Worm (Caenorhabditis elegans) whole organism, late embryonic: Measurements from ENCODE around the gene C17E7.13.

Experiments used
- F13H6.1 ChIP-seq: sonication (generic microtip); optimal IDR thresholded peaks from 2 replicates; lab custom pipeline; 2016; ENCODE audit warnings: missing genetic modification characterization, missing compliant biosample characterization
- K02D7.2 ChIP-seq: sonication (generic microtip); optimal IDR thresholded peaks from 2 replicates; lab custom pipeline; 2017; ENCODE audit warnings: mild to moderate bottlenecking, missing genetic modification characterization, missing compliant biosample characterization
- ceh-24 ChIP-seq: sonication (generic microtip); optimal IDR thresholded peaks from 2 replicates; lab custom pipeline; 2016; ENCODE audit warnings: mild to moderate bottlenecking, missing genetic modification characterization, missing compliant biosample characterization
- hlh-8 ChIP-seq: sonication (generic microtip); optimal IDR thresholded peaks from 2 replicates; lab custom pipeline; 2016; ENCODE audit warnings: missing genotype, missing genetic modification characterization, missing compliant biosample characterization
- tbx-2 ChIP-seq: sonication (generic microtip); optimal IDR thresholded peaks from 2 replicates; lab custom pipeline; 2016; ENCODE audit warnings: missing genetic modification characterization, missing compliant biosample characterization

DNA sequence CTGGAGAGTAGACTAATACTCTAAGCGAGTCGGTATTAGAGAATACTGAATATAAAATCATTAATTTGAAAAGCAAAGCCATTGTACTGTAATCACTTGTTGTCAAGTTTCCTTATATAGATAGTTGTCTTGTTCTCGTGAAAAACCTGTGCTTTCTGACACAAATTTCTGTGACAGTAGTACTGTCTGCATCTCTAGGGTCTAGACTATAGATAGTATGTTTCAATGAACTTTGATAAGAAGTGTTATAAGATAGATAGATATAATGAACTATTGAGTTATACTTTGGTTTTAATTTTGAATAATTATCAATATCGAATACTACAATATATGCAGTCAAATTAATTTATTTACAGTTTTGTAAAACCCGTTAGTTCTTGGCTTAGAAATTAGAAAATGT, 45.2 kb downstream of the C17E7.13 start, which contains the start of gene ugt-32:
- TF ChIP-seq tbx-2 (tag; lab: Kevin White, UChicago) (no peak), K02D7.2 (tag; lab: Kevin White, UChicago) (no peak), F13H6.1 (tag; lab: Kevin White, UChicago) (no peak), ceh-24 (tag; lab: Kevin White, UChicago) (no peak), hlh-8 (tag; lab: Kevin White, UChicago) (no peak)
